Worm (Caenorhabditis elegans) whole organism, L3 larva: ENCODE data around the gene pigm-1.

Source experiments
- ama-1 ChIP-seq: fragments of 150-350 bp; optimal IDR thresholded peaks from 2 replicates; lab custom pipeline; 2018
- ceh-16 ChIP-seq: sonication (generic microtip); optimal IDR thresholded peaks from 2 replicates; lab custom pipeline; 2017; ENCODE audit warnings: missing biosample characterization, missing genetic modification characterization
- ceh-28 ChIP-seq: fragments of 150-350 bp; optimal IDR thresholded peaks from 2 replicates; lab custom pipeline; 2014; ENCODE audit warnings: missing biosample characterization, missing genetic modification reagents, missing genetic modification characterization
- ceh-9 ChIP-seq: sonication (generic microtip); optimal IDR thresholded peaks from 2 replicates; lab custom pipeline; 2018; ENCODE audit warnings: missing biosample characterization, missing genetic modification characterization
- daf-12 ChIP-seq: fragments of 150-350 bp; optimal IDR thresholded peaks from 2 replicates; lab custom pipeline; 2014; ENCODE audit warnings: missing biosample characterization, missing genetic modification reagents, missing genetic modification characterization
- elt-1 ChIP-seq: fragments of 150-350 bp; optimal IDR thresholded peaks from 2 replicates; lab custom pipeline; 2014; ENCODE audit warnings: missing biosample characterization, missing genetic modification characterization
- elt-3 ChIP-seq, 3 experiments: fragments of 150-350 bp in 1 of 3; sonication (generic microtip) in 2 of 3; optimal IDR thresholded peaks; 2 replicates in 2 of 3; 4 replicates in 1 of 3; lab custom pipeline; 2014 to 2017; ENCODE audit warnings: missing biosample characterization in 3 of 3, missing genetic modification characterization in 3 of 3
- eor-1 ChIP-seq, 2 experiments: fragments of 150-350 bp; optimal IDR thresholded peaks; 2 replicates each; lab custom pipeline; 2014 to 2018; ENCODE audit warnings: missing biosample characterization in 2 of 2, missing genetic modification characterization in 2 of 2
- fkh-10 ChIP-seq: sonication (generic microtip); optimal IDR thresholded peaks from 2 replicates; lab custom pipeline; 2017; ENCODE audit warnings: missing biosample characterization, missing genetic modification reagents, missing genetic modification characterization
- fos-1 ChIP-seq: fragments of 150-350 bp; optimal IDR thresholded peaks from 2 replicates; lab custom pipeline; 2014; ENCODE audit warnings: missing biosample characterization, missing genetic modification characterization
- hmg-11 ChIP-seq: sonication (generic microtip); optimal IDR thresholded peaks from 2 replicates; lab custom pipeline; 2016; ENCODE audit warnings: missing genetic modification characterization, missing compliant biosample characterization
- jun-1 ChIP-seq: fragments of 150-350 bp; optimal IDR thresholded peaks from 2 replicates; lab custom pipeline; 2014; ENCODE audit warnings: missing biosample characterization, missing genetic modification reagents, missing genetic modification characterization
- lsy-12 ChIP-seq: sonication (generic microtip); optimal IDR thresholded peaks from 2 replicates; lab custom pipeline; 2016; ENCODE audit warnings: mild to moderate bottlenecking, missing genetic modification characterization, missing compliant biosample characterization
- mdl-1 ChIP-seq: fragments of 150-350 bp; optimal IDR thresholded peaks from 2 replicates; lab custom pipeline; 2014; ENCODE audit warnings: missing biosample characterization, missing genetic modification characterization
- nfya-1 ChIP-seq: sonication (generic microtip); optimal IDR thresholded peaks from 2 replicates; lab custom pipeline; 2017; ENCODE audit warnings: missing genetic modification characterization, mild to moderate bottlenecking, missing compliant biosample characterization, antibody characterized with exemption, moderate library complexity; ENCODE audit not compliant: insufficient read depth
- nhr-11 ChIP-seq: fragments of 150-350 bp; optimal IDR thresholded peaks from 2 replicates; lab custom pipeline; 2014; ENCODE audit warnings: missing biosample characterization, missing genetic modification characterization
- nhr-237 ChIP-seq: fragments of 150-350 bp; optimal IDR thresholded peaks from 2 replicates; lab custom pipeline; 2014; ENCODE audit warnings: missing biosample characterization, missing genetic modification characterization
- nhr-25 ChIP-seq: sonication (generic microtip); optimal IDR thresholded peaks from 2 replicates; lab custom pipeline; 2017; ENCODE audit warnings: missing biosample characterization, missing genetic modification characterization
- nhr-28 ChIP-seq: fragments of 150-350 bp; optimal IDR thresholded peaks from 2 replicates; lab custom pipeline; 2014; ENCODE audit warnings: missing biosample characterization, missing genetic modification characterization
- nhr-43 ChIP-seq: sonication (generic microtip); optimal IDR thresholded peaks from 2 replicates; lab custom pipeline; 2016; ENCODE audit warnings: mild to moderate bottlenecking, missing genetic modification characterization, missing compliant biosample characterization; ENCODE audit not compliant: poor library complexity, severe bottlenecking
- nhr-76 ChIP-seq: fragments of 150-350 bp; sonication (generic microtip); optimal IDR thresholded peaks from 5 replicates; lab custom pipeline; 2014; ENCODE audit warnings: missing biosample characterization, missing genetic modification characterization
- nhr-77 ChIP-seq: fragments of 150-350 bp; optimal IDR thresholded peaks from 2 replicates; lab custom pipeline; 2014; ENCODE audit warnings: missing biosample characterization, missing genetic modification characterization
- pqm-1 ChIP-seq: fragments of 150-350 bp; optimal IDR thresholded peaks from 2 replicates; lab custom pipeline; 2017; ENCODE audit warnings: missing biosample characterization, missing genetic modification characterization, inconsistent platforms
- sea-2 ChIP-seq: fragments of 150-350 bp; sonication (generic microtip); optimal IDR thresholded peaks from 4 replicates; lab custom pipeline; 2014; ENCODE audit warnings: missing biosample characterization, missing genetic modification reagents, missing genetic modification characterization
- skn-1 ChIP-seq: fragments of 150-350 bp; optimal IDR thresholded peaks from 2 replicates; lab custom pipeline; 2014; ENCODE audit warnings: missing biosample characterization, missing genetic modification characterization
- snpc-4 ChIP-seq: fragments of 150-350 bp; optimal IDR thresholded peaks from 2 replicates; lab custom pipeline; 2014; ENCODE audit warnings: missing biosample characterization, missing genetic modification characterization
- tbx-2 ChIP-seq: sonication (generic microtip); optimal IDR thresholded peaks from 2 replicates; lab custom pipeline; 2016; ENCODE audit warnings: mild to moderate bottlenecking, missing genetic modification characterization, missing compliant biosample characterization
- unc-39 ChIP-seq: sonication (generic microtip); optimal IDR thresholded peaks from 4 replicates; lab custom pipeline; 2017; ENCODE audit warnings: missing biosample characterization, missing genetic modification characterization
- unc-62 ChIP-seq: fragments of 150-350 bp; sonication (generic microtip); optimal IDR thresholded peaks from 4 replicates; lab custom pipeline; 2014; ENCODE audit warnings: missing biosample characterization, missing genetic modification reagents, missing genetic modification characterization
- ztf-11 ChIP-seq: fragments of 150-350 bp; optimal IDR thresholded peaks from 2 replicates; lab custom pipeline; 2014; ENCODE audit warnings: missing biosample characterization, missing genetic modification characterization
- ztf-4 ChIP-seq: fragments of 150-350 bp; optimal IDR thresholded peaks from 2 replicates; lab custom pipeline; 2014; ENCODE audit warnings: missing biosample characterization, missing genetic modification characterization

Gene pigm-1

ce11 chrII:11312223-11312622, 36.0 kb upstream of the pigm-1 start, which contains the start of gene T24F1.7:
T24F1.7 (plus strand) TSS chrII:11312523.
- no peak for TF ChIP-seq eor-1 (tag; optimal IDR thresholded peaks at IDR 0.05; lab: Kevin White, UChicago)
- TF ChIP-seq nfya-1 (tag; lab: Kevin White, UChicago): no peak
- TF ChIP-seq pqm-1 (tag; lab: Kevin White, UChicago): no peak

ce11 chrII:11314165-11314564, 34.1 kb upstream of the pigm-1 start, which contains the start of gene T24F1.4:
T24F1.4 (minus strand) TSS chrII:11314265.
- no peak for TF ChIP-seq ceh-9 (tag; lab: Kevin White, UChicago)
- TF ChIP-seq, all 47 proteins: peak for 0

DNA sequence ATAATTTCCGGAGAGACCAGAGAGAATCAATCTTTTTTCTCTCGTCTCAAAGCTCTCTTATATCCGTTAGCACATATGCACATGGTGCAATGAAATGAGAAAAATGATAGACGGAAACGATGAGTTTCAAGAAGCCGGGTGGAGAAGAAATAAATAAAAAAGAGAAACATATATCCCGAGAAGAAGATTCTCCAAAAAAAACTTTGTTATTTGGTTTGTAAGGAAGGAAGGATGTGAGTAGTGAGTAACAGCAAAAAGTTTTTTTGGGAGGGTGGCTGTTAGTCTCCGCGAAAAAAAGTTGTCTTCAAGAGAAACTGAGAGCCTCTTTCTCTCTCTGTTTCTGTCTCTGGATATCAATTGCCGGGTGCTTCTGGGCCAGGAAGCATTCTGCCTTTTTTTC, 31.6 kb upstream of the pigm-1 start:
- TF ChIP-seq lsy-12 (tag; lab: Kevin White, UChicago): no peak
- no peak for TF ChIP-seq ceh-9 (tag; lab: Kevin White, UChicago)
- TF ChIP-seq nhr-28 (tag; lab: Kevin White, UChicago): no peak
- TF ChIP-seq ama-1: no peak
- no peak for TF ChIP-seq jun-1 (tag; lab: Kevin White, UChicago)

- TF ChIP-seq lsy-12 (tag; lab: Kevin White, UChicago) (no peak), nhr-43 (no peak), fos-1 (tag; lab: Kevin White, UChicago) (no peak), daf-12 (tag; lab: Kevin White, UChicago) (no peak), nfya-1 (tag; lab: Kevin White, UChicago) (no peak), ztf-4 (no peak), nhr-11 (tag; lab: Kevin White, UChicago) (no peak), nhr-28 (tag; lab: Kevin White, UChicago) (no peak), skn-1 (tag; lab: Kevin White, UChicago) (no peak), tbx-2 (tag; lab: Kevin White, UChicago) (no peak), unc-39 (no peak), nhr-25 (tag; lab: Kevin White, UChicago) (no peak), eor-1 (tag; optimal IDR thresholded peaks at IDR 0.05; lab: Kevin White, UChicago) (no peak), elt-1 (no peak), nhr-237 (tag; lab: Kevin White, UChicago) (no peak), snpc-4 (no peak), jun-1 (tag; lab: Kevin White, UChicago) (no peak), nhr-76 (tag; lab: Kevin White, UChicago) (no peak), mdl-1 (tag; lab: Kevin White, UChicago) (no peak), unc-62 (GFP tag; lab: Kevin White, UChicago) (no peak)
- TF ChIP-seq, all 47 proteins: peak for 0
Observed at ce11 chrII:11319591-11319990, 28.7 kb upstream of the pigm-1 start, which contains the start of gene nlp-51. nlp-51 (minus strand) TSS chrII:11319691.

DNA sequence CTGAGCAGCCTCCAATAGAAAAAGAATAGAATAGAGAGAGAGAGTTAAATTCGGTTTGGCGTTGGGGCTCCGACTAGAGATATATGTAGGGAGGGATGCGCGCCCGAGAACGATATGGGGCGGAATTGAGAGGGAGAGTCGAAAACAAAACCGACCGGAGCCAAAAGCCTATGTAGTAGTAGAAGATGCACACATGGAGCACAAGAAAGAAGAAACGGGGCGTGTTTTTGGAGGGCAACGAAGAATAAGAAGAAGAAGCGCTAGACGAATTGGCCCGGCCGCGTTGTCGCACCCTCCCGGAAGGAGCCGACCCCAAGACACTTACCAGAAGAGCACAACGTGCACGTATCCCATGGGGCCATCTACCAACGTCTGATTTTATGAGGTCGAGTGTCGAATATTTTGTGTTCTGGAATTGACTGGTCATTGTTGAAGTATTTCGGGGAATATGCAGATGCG, 19.2 kb upstream of the pigm-1 start, which contains the start of gene tag-180:
tag-180 (minus strand) TSS at position 409 of the 459 bp plus-strand sequence.
- no peak for TF ChIP-seq sea-2 (GFP tag; lab: Kevin White, UChicago)
- TF ChIP-seq nhr-77 (tag; lab: Kevin White, UChicago): no peak
- no peak for TF ChIP-seq ceh-16 (tag; lab: Kevin White, UChicago)
- no peak for TF ChIP-seq elt-3 (tag; optimal IDR thresholded peaks at IDR 0.05; lab: Kevin White, UChicago)
- no peak for TF ChIP-seq hmg-11 (tag; lab: Kevin White, UChicago)
- TF ChIP-seq, all 47 proteins: peak for 0

DNA sequence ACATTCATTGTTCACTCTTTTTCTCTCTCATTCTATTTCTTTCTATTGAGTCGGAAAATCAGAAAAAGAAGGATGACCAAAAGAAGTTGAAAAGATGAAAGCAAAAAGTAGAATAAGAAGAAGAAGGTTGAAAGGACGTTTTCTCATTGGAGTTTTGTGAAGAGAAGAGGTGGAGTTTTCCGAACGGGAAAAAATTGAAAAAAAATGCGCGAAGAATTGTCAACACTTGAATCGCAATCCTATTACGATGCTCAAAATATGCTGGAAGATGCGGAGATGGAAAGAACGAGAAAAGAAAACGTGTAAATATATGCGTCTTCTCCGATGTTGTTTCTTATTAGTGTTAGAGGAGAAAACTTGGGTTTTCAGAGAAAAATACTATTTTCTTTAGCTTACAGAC, 14.9 kb upstream of the pigm-1 start:
- TF ChIP-seq fkh-10 (peak; percentile 83), elt-1 (no peak), ceh-28 (tag; lab: Kevin White, UChicago) (no peak), ztf-11 (tag; lab: Kevin White, UChicago) (no peak), jun-1 (tag; lab: Kevin White, UChicago) (no peak), lsy-12 (tag; lab: Kevin White, UChicago) (no peak)
